Fruit fly (Drosophila melanogaster): Measurements from ENCODE around the gene CG10298.

DNA sequence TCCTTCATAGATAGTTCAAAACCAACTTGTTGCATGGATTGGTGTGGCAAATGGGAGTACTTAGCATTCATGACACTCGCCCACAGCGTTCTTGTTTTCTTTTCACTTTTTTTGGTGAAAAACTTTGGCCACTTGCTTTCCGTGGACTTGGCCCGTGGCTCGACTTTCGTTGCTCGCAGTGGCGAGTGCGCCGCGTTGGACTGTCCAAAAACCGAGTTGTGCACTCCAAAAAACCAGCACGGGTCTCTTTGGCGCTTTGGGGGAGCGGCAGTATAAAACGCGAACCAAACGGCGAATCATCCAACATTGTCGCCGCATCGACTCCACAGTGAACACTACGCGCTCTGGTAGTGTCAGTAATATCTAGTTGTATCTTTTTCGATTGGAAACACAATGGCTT lies 3.0 kb upstream of the CG10298 start, which contains the start of gene Osi20:
- no peak for TF ChIP-seq dsf (GFP tag; optimal IDR thresholded peaks at IDR 0.05; ENCODE audit: borderline replicate concordance)
- TF ChIP-seq rgr (GFP tag; optimal IDR thresholded peaks at IDR 0.05): no peak
- TF ChIP-seq dl (GFP tag; optimal IDR thresholded peaks at IDR 0.05; ENCODE audit: insufficient read depth in 1 of 2, partially characterized antibody in 2 of 2): no peak
